Worm (Caenorhabditis elegans): ENCODE data around the gene Y73C8C.8.

ce11 chrV:3094351-3094750 lies 19.3 kb downstream of the Y73C8C.8 start, which contains the start of gene cyp-33C9:
- TF ChIP-seq ZK546.5 (tag; optimal IDR thresholded peaks at IDR 0.05) (no peak), aly-2 (tag; optimal IDR thresholded peaks at IDR 0.05) (no peak), ces-1 (GFP tag; optimal IDR thresholded peaks at IDR 0.05) (no peak), nhr-77 (tag; optimal IDR thresholded peaks at IDR 0.05) (no peak), T20F7.1 (GFP tag; optimal IDR thresholded peaks at IDR 0.05) (no peak), lir-3 (tag; optimal IDR thresholded peaks at IDR 0.05) (no peak), egl-27 (tag; optimal IDR thresholded peaks at IDR 0.05) (no peak), dve-1 (tag; optimal IDR thresholded peaks at IDR 0.05; ENCODE audit: insufficient read depth) (no peak), unc-62 (GFP tag; optimal IDR thresholded peaks at IDR 0.05 in 1 of 2) (no peak), unc-62 (tag; optimal IDR thresholded peaks at IDR 0.05) (no peak)
